Worm (Caenorhabditis elegans): Measurements from ENCODE around the gene T28A8.3.
"Not testable (repeated sequence)": the region's sequence is repeated elsewhere in the genome, so short reads cannot be mapped to it uniquely, and the experiment has no call there.

Gene T28A8.3

ce11 chrIII:13471504-13471903, 34.3 kb upstream of the T28A8.3 start, which contains the start of gene pssy-2:
TSS of gene pssy-2 (plus strand) at chrIII:13471804.
- TF ChIP-seq T22C8.4 (GFP tag; IDR thresholded peaks at IDR 0.05): no peak
- TF ChIP-seq ztf-29 (GFP tag; IDR thresholded peaks at IDR 0.05): no peak
- TF ChIP-seq flt-1 (GFP tag; IDR thresholded peaks at IDR 0.05): no peak
- TF ChIP-seq tab-1 (GFP tag; IDR thresholded peaks at IDR 0.05): no peak
- no peak for TF ChIP-seq klf-2 (GFP tag; conservative IDR thresholded peaks at IDR 0.05)

DNA sequence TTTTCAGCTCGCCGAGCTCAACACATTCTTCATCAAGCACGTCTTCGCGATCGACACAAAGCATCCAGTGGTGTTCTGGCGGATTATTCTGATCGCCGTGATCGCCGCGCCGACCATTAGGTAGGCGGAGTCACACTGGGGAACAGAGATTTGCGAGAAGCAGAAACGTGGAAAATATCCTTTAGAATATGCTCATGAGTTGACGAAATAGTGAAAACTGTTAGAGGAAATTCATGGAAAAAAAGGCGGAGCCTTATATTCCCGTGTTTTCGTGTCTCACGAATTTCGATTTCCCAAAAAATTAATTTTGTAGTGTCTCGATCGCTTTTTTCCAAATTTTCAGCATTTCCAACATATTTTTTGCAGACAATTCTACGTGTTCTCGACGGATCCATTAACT, 31.3 kb upstream of the T28A8.3 start:
- TF ChIP-seq klf-2 (GFP tag; conservative IDR thresholded peaks at IDR 0.05) (no peak), med-1 (GFP tag; optimal IDR thresholded peaks at IDR 0.05; ENCODE audit: insufficient read depth) (no peak), flt-1 (GFP tag; IDR thresholded peaks at IDR 0.05) (no peak; the same call in 1 of the 2 replicates), ref-1 (GFP tag; conservative IDR thresholded peaks at IDR 0.05) (no peak), tab-1 (GFP tag; IDR thresholded peaks at IDR 0.05) (no peak), cog-1 (tag; optimal IDR thresholded peaks at IDR 0.05) (no peak), ztf-29 (GFP tag; IDR thresholded peaks at IDR 0.05) (no peak), ztf-23 (GFP tag; IDR thresholded peaks at IDR 0.05) (no peak), T22C8.4 (GFP tag; IDR thresholded peaks at IDR 0.05) (no peak)

ce11 chrIII:13476682-13477081, 29.1 kb upstream of the T28A8.3 start, which contains the start of gene T27E9.6:
TSS of gene T27E9.6 (minus strand) at chrIII:13476782.
- TF ChIP-seq ztf-29 (GFP tag; IDR thresholded peaks at IDR 0.05) (no peak), klf-2 (GFP tag; conservative IDR thresholded peaks at IDR 0.05) (no peak), cog-1 (tag; optimal IDR thresholded peaks at IDR 0.05) (no peak), ref-1 (GFP tag; conservative IDR thresholded peaks at IDR 0.05) (no peak), tab-1 (GFP tag; IDR thresholded peaks at IDR 0.05) (no peak), T22C8.4 (GFP tag; IDR thresholded peaks at IDR 0.05) (no peak), flt-1 (GFP tag; IDR thresholded peaks at IDR 0.05) (no peak), med-1 (GFP tag; optimal IDR thresholded peaks at IDR 0.05; ENCODE audit: insufficient read depth) (no peak), ztf-23 (GFP tag; IDR thresholded peaks at IDR 0.05) (no peak)

DNA sequence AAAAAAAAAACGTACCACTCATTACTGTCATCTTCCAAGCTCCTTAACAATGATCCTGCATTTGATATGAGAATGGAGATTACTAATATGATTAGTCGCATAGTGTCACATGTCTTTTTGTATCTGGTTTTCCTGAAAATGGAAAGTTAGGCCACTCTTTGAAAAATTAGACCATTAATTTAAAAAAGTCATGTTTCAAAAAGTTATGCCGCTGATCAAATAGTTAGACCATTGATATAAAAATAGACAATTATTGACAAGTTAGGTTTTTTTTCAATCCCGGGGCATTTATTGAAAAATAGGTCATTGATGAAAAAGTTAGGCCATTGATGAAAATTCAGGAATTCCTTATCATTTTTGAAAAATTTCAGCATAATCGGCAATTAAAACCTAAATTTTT, 21.8 kb upstream of the T28A8.3 start, which contains the start of gene acc-4:
acc-4 (minus strand) TSS at position 101 of the 400 bp plus-strand sequence.
- no peak for TF ChIP-seq tab-1 (GFP tag; IDR thresholded peaks at IDR 0.05)
- no peak for TF ChIP-seq flt-1 (GFP tag; IDR thresholded peaks at IDR 0.05)
- no peak for TF ChIP-seq ztf-29 (GFP tag; IDR thresholded peaks at IDR 0.05)
- no peak for TF ChIP-seq klf-2 (GFP tag; conservative IDR thresholded peaks at IDR 0.05)
- TF ChIP-seq T22C8.4 (GFP tag; IDR thresholded peaks at IDR 0.05): no peak
- TF ChIP-seq cog-1 (tag; optimal IDR thresholded peaks at IDR 0.05): no peak
- TF ChIP-seq med-1 (GFP tag; optimal IDR thresholded peaks at IDR 0.05; ENCODE audit: insufficient read depth): no peak
- no peak for TF ChIP-seq ref-1 (GFP tag; conservative IDR thresholded peaks at IDR 0.05)
- TF ChIP-seq ztf-23 (GFP tag; IDR thresholded peaks at IDR 0.05): no peak

- no peak for TF ChIP-seq tab-1 (GFP tag; IDR thresholded peaks at IDR 0.05)
- TF ChIP-seq cog-1 (tag; optimal IDR thresholded peaks at IDR 0.05): no peak
- TF ChIP-seq ztf-29 (GFP tag; IDR thresholded peaks at IDR 0.05): no peak
- no peak for TF ChIP-seq med-1 (GFP tag; optimal IDR thresholded peaks at IDR 0.05; ENCODE audit: insufficient read depth)
- no peak for TF ChIP-seq klf-2 (GFP tag; conservative IDR thresholded peaks at IDR 0.05)
- TF ChIP-seq ztf-23 (GFP tag; IDR thresholded peaks at IDR 0.05): no peak
- TF ChIP-seq flt-1 (GFP tag; IDR thresholded peaks at IDR 0.05): no peak
- TF ChIP-seq T22C8.4 (GFP tag; IDR thresholded peaks at IDR 0.05): no peak
- TF ChIP-seq ref-1 (GFP tag; conservative IDR thresholded peaks at IDR 0.05): no peak
Observed at ce11 chrIII:13492377-13492776, 13.4 kb upstream of the T28A8.3 start, which contains the start of gene twk-40. TSS of gene twk-40 (minus strand) at chrIII:13492477.

ce11 chrIII:13495571-13495970, 10.2 kb upstream of the T28A8.3 start, which contains the start of gene T28A8.2:
TSS of gene T28A8.2 (minus strand) at chrIII:13495671.
- no peak for TF ChIP-seq flt-1 (GFP tag; IDR thresholded peaks at IDR 0.05)
- TF ChIP-seq klf-2 (GFP tag; conservative IDR thresholded peaks at IDR 0.05): no peak
- TF ChIP-seq ztf-23 (GFP tag; IDR thresholded peaks at IDR 0.05): no peak
- TF ChIP-seq T22C8.4 (GFP tag; IDR thresholded peaks at IDR 0.05): no peak
- no peak for TF ChIP-seq ztf-29 (GFP tag; IDR thresholded peaks at IDR 0.05)
- TF ChIP-seq ref-1 (GFP tag; conservative IDR thresholded peaks at IDR 0.05): no peak
- no peak for TF ChIP-seq med-1 (GFP tag; optimal IDR thresholded peaks at IDR 0.05; ENCODE audit: insufficient read depth)
- no peak for TF ChIP-seq tab-1 (GFP tag; IDR thresholded peaks at IDR 0.05)

ce11 chrIII:13498899-13499298, 6.9 kb upstream of the T28A8.3 start, which contains the start of gene T28A8.6:
TSS of gene T28A8.6 (plus strand) at chrIII:13499199.
- TF ChIP-seq ref-1 (GFP tag; conservative IDR thresholded peaks at IDR 0.05); flt-1 (GFP tag; IDR thresholded peaks at IDR 0.05); klf-2 (GFP tag; conservative IDR thresholded peaks at IDR 0.05): not testable (repeated sequence)

DNA sequence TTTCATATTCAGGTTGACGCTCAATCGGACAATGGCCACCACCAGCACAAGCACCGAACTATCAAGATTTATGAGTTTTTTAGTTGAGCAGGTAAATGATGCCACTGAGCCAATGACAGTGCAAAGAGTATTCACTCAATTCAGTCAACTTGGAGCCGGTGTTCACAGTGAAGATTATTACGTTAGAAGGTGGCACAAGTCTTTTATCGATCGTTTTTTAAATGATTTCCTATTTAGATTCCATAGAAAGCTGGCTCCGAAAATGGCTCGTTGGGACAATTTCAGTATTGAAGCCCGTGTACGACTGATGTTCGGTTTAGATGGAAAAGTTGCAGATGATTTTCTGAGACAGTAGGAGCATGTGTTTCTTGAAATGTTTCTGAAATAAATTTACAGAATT, 4.2 kb upstream of the T28A8.3 start, which contains the start of gene T28A8.5:
T28A8.5 (plus strand) TSS at position 32 of the 400 bp plus-strand sequence.
- no peak for TF ChIP-seq tab-1 (GFP tag; IDR thresholded peaks at IDR 0.05)
- no peak for TF ChIP-seq T22C8.4 (GFP tag; IDR thresholded peaks at IDR 0.05)
- TF ChIP-seq ref-1 (GFP tag; conservative IDR thresholded peaks at IDR 0.05): no peak
- TF ChIP-seq med-1 (GFP tag; optimal IDR thresholded peaks at IDR 0.05; ENCODE audit: insufficient read depth): no peak
- TF ChIP-seq cog-1 (tag; optimal IDR thresholded peaks at IDR 0.05): no peak
- no peak for TF ChIP-seq flt-1 (GFP tag; IDR thresholded peaks at IDR 0.05)
- TF ChIP-seq ztf-29 (GFP tag; IDR thresholded peaks at IDR 0.05): no peak
- TF ChIP-seq klf-2 (GFP tag; conservative IDR thresholded peaks at IDR 0.05): no peak
- no peak for TF ChIP-seq ztf-23 (GFP tag; IDR thresholded peaks at IDR 0.05)

DNA sequence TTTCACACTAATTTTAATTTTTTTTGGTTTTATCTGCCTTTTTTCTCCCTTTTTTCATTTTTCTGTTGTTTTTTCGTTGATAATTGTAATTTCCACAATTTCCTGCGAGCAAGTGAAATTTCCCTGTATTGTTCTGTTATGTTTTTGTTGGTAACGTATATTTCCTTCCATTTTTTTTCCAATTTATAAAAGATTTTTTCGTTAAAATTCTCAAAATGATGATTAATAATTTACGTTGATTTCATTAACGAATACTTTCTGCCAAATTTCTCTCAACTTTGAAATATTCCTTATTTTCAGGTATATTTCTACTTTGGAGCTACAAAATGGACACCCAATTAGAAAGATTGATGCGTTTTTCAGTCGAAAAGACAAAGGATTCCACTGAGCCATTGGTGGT, 3.3 kb upstream of the T28A8.3 start, which contains the start of gene T28A8.8:
T28A8.8 (plus strand) TSS at position 301 of the 400 bp plus-strand sequence.
- TF ChIP-seq ztf-29 (GFP tag; IDR thresholded peaks at IDR 0.05) (no peak), flt-1 (GFP tag; IDR thresholded peaks at IDR 0.05) (no peak), cog-1 (tag; optimal IDR thresholded peaks at IDR 0.05) (no peak)

- TF ChIP-seq klf-2 (GFP tag; conservative IDR thresholded peaks at IDR 0.05) (no peak), T22C8.4 (GFP tag; IDR thresholded peaks at IDR 0.05) (no peak)
Observed at ce11 chrIII:13503379-13503778, 2.4 kb upstream of the T28A8.3 start, which contains the start of gene T28A8.4. TSS of gene T28A8.4 (plus strand) at chrIII:13503679.

All from whole organism, midembryonic.